Fruit fly (Drosophila melanogaster) whole organism: ENCODE data around the gene CG46303.

ENCODE experiments used
- CG8478 ChIP-seq: fragments of >200 bp; optimal IDR thresholded peaks from 2 replicates; lab custom pipeline; 2018; ENCODE audit warnings: inconsistent platforms
- Dll ChIP-seq: fragments of >200 bp; optimal IDR thresholded peaks from 2 replicates; lab custom pipeline; 2017
- pan ChIP-seq: fragments of >200 bp; optimal IDR thresholded peaks from 2 replicates; lab custom pipeline; 2017
- psq ChIP-seq: fragments of >200 bp; optimal IDR thresholded peaks from 2 replicates; lab custom pipeline; 2017
- usp ChIP-seq: fragments of >200 bp; optimal IDR thresholded peaks from 2 replicates; lab custom pipeline; 2017; ENCODE audit warnings: missing biosample characterization, missing genetic modification characterization, mixed read lengths

- no peak for TF ChIP-seq CG8478
- TF ChIP-seq psq (lab: Kevin White, UChicago): no peak
- no peak for TF ChIP-seq pan (lab: Kevin White, UChicago)
- no peak for TF ChIP-seq usp
- no peak for TF ChIP-seq Dll (lab: Kevin White, UChicago)
Measured at dm6 chr3R:5824456-5824855, 2.7 kb downstream of the CG46303 start, which contains the start of the genes Sec20 and dgrn.
